Fruit fly (Drosophila melanogaster): Measurements from ENCODE around the gene LIMK1.

LIMK1 gene

dm6 chrX:12592121-12592466 lies at the start of gene LIMK1:
Gene LIMK1, minus strand, starts transcription at chrX:12592193.
- TF ChIP-seq Rel (GFP tag; optimal IDR thresholded peaks at IDR 0.05) (no peak), Rel (tag; optimal IDR thresholded peaks at IDR 0.05) (peak; percentile 65), Jra (GFP tag; optimal IDR thresholded peaks at IDR 0.05) (no peak)

dm6 chrX:12633992-12634391 lies 42.0 kb upstream of the LIMK1 start:
- TF ChIP-seq fru (GFP tag; optimal IDR thresholded peaks at IDR 0.05) (no peak), CrebA (GFP tag; optimal IDR thresholded peaks at IDR 0.05; ENCODE audit: borderline replicate concordance) (no peak), HLH106 (tag; optimal IDR thresholded peaks at IDR 0.05) (no peak), CG32264 (GFP tag; optimal IDR thresholded peaks at IDR 0.05) (no peak)

- no peak for TF ChIP-seq CG32264 (GFP tag; optimal IDR thresholded peaks at IDR 0.05)
- TF ChIP-seq ey (GFP tag; optimal IDR thresholded peaks at IDR 0.05) = no peak
- TF ChIP-seq dsf (GFP tag; optimal IDR thresholded peaks at IDR 0.05; ENCODE audit: borderline replicate concordance) = no peak
- no peak for TF ChIP-seq psq (GFP tag; optimal IDR thresholded peaks at IDR 0.05)
- TF ChIP-seq brk (GFP tag; optimal IDR thresholded peaks at IDR 0.05) = no peak
- TF ChIP-seq Sp1 (GFP tag; optimal IDR thresholded peaks at IDR 0.05) = no peak
- no peak for TF ChIP-seq N (GFP tag; optimal IDR thresholded peaks at IDR 0.05)
- TF ChIP-seq Myc (optimal IDR thresholded peaks at IDR 0.05) = no peak
- TF ChIP-seq Jra (GFP tag; optimal IDR thresholded peaks at IDR 0.05) = no peak
- no peak for TF ChIP-seq OdsH (GFP tag; optimal IDR thresholded peaks at IDR 0.05)
- no peak for TF ChIP-seq CG9705 (GFP tag; optimal IDR thresholded peaks at IDR 0.05)
- TF ChIP-seq rgr (GFP tag; optimal IDR thresholded peaks at IDR 0.05) = no peak
- TF ChIP-seq Dfd (GFP tag; optimal IDR thresholded peaks at IDR 0.05) = no peak
- TF ChIP-seq woc (GFP tag; optimal IDR thresholded peaks at IDR 0.05) = no peak
- TF ChIP-seq Hr83 (GFP tag; optimal IDR thresholded peaks at IDR 0.05; ENCODE audit: poor library complexity, severe bottlenecking) = no peak
- no peak for TF ChIP-seq jim (GFP tag; optimal IDR thresholded peaks at IDR 0.05)
Measured at dm6 chrX:12633204-12633603, 41.2 kb upstream of the LIMK1 start.

dm6 chrX:12632157-12632422 lies 40.1 kb upstream of the LIMK1 start:
- no peak for TF ChIP-seq br (GFP tag; optimal IDR thresholded peaks at IDR 0.05)
- no peak for TF ChIP-seq Vsx2 (GFP tag; optimal IDR thresholded peaks at IDR 0.05; ENCODE audit: partially characterized antibody)
- TF ChIP-seq CG32264 (GFP tag; optimal IDR thresholded peaks at IDR 0.05) = no peak
- no peak for TF ChIP-seq GATAd (GFP tag; optimal IDR thresholded peaks at IDR 0.05)
- no peak for TF ChIP-seq Sp1 (GFP tag; optimal IDR thresholded peaks at IDR 0.05)
- no peak for TF ChIP-seq ey (GFP tag; optimal IDR thresholded peaks at IDR 0.05)
- no peak for TF ChIP-seq lola (GFP tag; optimal IDR thresholded peaks at IDR 0.05)
- TF ChIP-seq Dfd (GFP tag; optimal IDR thresholded peaks at IDR 0.05) = no peak

- peak; percentile 21 for TF ChIP-seq ey (GFP tag; optimal IDR thresholded peaks at IDR 0.05)
- TF ChIP-seq CrebA (GFP tag; optimal IDR thresholded peaks at IDR 0.05; ENCODE audit: borderline replicate concordance) = no peak
- TF ChIP-seq OdsH (GFP tag; optimal IDR thresholded peaks at IDR 0.05) = no peak
- peak; percentile 54 for TF ChIP-seq fru (GFP tag; optimal IDR thresholded peaks at IDR 0.05)
- TF ChIP-seq sv (GFP tag; optimal IDR thresholded peaks at IDR 0.05) = peak; percentile 1
- peak; percentile 32 for TF ChIP-seq HLH106 (tag; optimal IDR thresholded peaks at IDR 0.05)
- TF ChIP-seq brk (GFP tag; optimal IDR thresholded peaks at IDR 0.05) = no peak
- no peak for TF ChIP-seq pan (optimal IDR thresholded peaks at IDR 0.05)
- TF ChIP-seq Dif (GFP tag; optimal IDR thresholded peaks at IDR 0.05; ENCODE audit: partially characterized antibody) = no peak
- TF ChIP-seq woc (GFP tag; optimal IDR thresholded peaks at IDR 0.05) = peak; percentile 24
- TF ChIP-seq CG9705 (GFP tag; optimal IDR thresholded peaks at IDR 0.05) = no peak
- no peak for TF ChIP-seq rgr (GFP tag; optimal IDR thresholded peaks at IDR 0.05)
- TF ChIP-seq Sp1 (GFP tag; optimal IDR thresholded peaks at IDR 0.05) = peak; percentile 42
- TF ChIP-seq Rel (GFP tag; optimal IDR thresholded peaks at IDR 0.05) = no peak
- peak; percentile 98 for TF ChIP-seq Rel (tag; optimal IDR thresholded peaks at IDR 0.05)
- no peak for TF ChIP-seq jim (GFP tag; optimal IDR thresholded peaks at IDR 0.05)
- no peak for TF ChIP-seq Vsx2 (GFP tag; optimal IDR thresholded peaks at IDR 0.05; ENCODE audit: partially characterized antibody)
- TF ChIP-seq Mio (GFP tag; optimal IDR thresholded peaks at IDR 0.05) = no peak
- no peak for TF ChIP-seq sage (GFP tag; optimal IDR thresholded peaks at IDR 0.05)
- peak in 1 of 2 experiments; percentile 42 for TF ChIP-seq foxo (GFP tag; optimal IDR thresholded peaks at IDR 0.05)
- no peak for TF ChIP-seq psq (GFP tag; optimal IDR thresholded peaks at IDR 0.05)
- TF ChIP-seq Dfd (GFP tag; optimal IDR thresholded peaks at IDR 0.05) = no peak
- TF ChIP-seq CG32264 (GFP tag; optimal IDR thresholded peaks at IDR 0.05) = no peak
- TF ChIP-seq dmrt93B (GFP tag; optimal IDR thresholded peaks at IDR 0.05) = no peak
- TF ChIP-seq dsf (GFP tag; optimal IDR thresholded peaks at IDR 0.05; ENCODE audit: borderline replicate concordance) = no peak
- no peak for TF ChIP-seq Hr83 (GFP tag; optimal IDR thresholded peaks at IDR 0.05; ENCODE audit: poor library complexity, severe bottlenecking)
- peak; percentile 55 for TF ChIP-seq h (GFP tag; optimal IDR thresholded peaks at IDR 0.05)
- TF ChIP-seq GATAd (GFP tag; optimal IDR thresholded peaks at IDR 0.05) = no peak
- peak; percentile 35 for TF ChIP-seq Hnf4 (GFP tag; optimal IDR thresholded peaks at IDR 0.05)
- TF ChIP-seq br (GFP tag; optimal IDR thresholded peaks at IDR 0.05) = peak; percentile 32
- no peak for TF ChIP-seq dl (GFP tag; optimal IDR thresholded peaks at IDR 0.05; ENCODE audit: insufficient read depth in 1 of 2, partially characterized antibody in 2 of 2)
- TF ChIP-seq N (GFP tag; optimal IDR thresholded peaks at IDR 0.05) = no peak
- TF ChIP-seq lola (GFP tag; optimal IDR thresholded peaks at IDR 0.05) = no peak
- TF ChIP-seq Myc (optimal IDR thresholded peaks at IDR 0.05) = no peak
- no peak for TF ChIP-seq tai (GFP tag; optimal IDR thresholded peaks at IDR 0.05)
- no peak for TF ChIP-seq Jra (GFP tag; optimal IDR thresholded peaks at IDR 0.05)
- no peak for TF ChIP-seq Hr78 (GFP tag; optimal IDR thresholded peaks at IDR 0.05)
Measured at dm6 chrX:12631317-12632156, 39.5 kb upstream of the LIMK1 start, which contains the start of gene Tomosyn. Gene Tomosyn, plus strand, starts transcription at chrX:12631605.
